Fruit fly (Drosophila melanogaster) ovary, adult (tissue): ENCODE results near the gene Naa30A.

Source experiments
- CG17801 ChIP-seq: fragments of 200-800 bp; optimal IDR thresholded peaks from 2 replicates; lab custom pipeline; 2019; ENCODE audit warnings: missing biosample characterization, mild to moderate bottlenecking, missing genetic modification characterization, moderate library complexity; ENCODE audit not compliant: partially characterized antibody

Naa30A gene

dm6 chrX:1341944-1342392 lies at the start of gene Naa30A:
TSS of gene Naa30A (plus strand) at chrX:1342106.
- TF ChIP-seq CG17801 = peak; percentile 51

DNA sequence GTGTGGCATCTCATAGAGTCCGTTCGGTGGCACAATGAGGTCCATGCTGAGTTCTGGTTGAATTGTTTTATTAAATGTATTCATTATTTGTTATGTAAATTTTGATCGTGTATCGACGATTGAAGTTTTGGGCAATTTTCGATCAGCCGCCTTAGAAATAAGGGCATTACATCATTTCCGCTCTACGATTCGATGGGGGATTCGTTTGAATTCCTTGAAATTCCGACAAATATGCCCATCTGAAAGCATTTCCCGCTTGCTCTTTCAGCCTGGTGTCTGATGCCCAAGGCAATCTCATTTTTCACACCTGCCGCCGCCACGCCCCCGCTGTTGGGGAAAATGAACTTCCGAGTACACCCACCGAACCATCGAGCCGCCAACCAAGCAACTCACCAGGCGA lies 43.6 kb upstream of the Naa30A start, which contains the start of gene CG32811:
Gene CG32811, minus strand, starts transcription at position 101 of the 400 bp plus-strand sequence.
- no peak for TF ChIP-seq CG17801

DNA sequence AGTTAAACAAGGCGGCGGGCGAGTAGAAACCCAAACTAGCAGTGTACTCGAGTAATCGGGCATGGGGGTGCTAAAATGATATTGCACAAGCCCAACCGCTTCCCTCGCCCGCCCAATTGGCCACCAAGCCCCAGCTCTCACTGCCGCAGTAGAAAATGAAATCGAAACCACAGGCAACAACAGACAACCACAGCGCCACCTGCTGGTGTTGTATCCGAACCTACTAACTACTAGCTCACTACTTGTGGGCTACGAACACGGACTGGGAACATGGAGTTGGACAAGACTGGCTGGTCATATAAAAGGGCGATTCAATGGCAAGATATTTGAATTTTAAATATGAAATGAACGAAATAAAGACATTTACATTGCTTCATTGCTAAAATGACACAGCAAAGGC lies 42.0 kb upstream of the Naa30A start:
- no peak for TF ChIP-seq CG17801

DNA sequence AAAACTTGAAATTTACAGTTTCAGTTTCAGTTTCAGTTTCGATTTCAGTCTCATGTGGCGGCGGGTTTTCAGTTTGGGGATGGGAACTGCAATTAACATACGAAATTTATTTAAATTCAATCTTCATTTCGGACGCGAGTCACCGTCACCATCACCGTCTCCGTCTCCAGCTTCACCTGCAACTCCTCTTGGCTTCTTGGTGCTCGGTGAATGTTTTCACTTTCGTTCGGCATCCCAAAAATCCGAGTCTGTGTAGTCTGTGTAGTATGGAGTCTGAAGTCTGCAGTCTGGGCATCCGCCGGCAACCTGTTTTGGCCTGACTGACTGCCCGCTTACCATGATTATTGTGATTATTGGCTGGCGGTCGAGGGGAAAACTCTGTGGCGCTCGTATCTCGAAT lies 37.9 kb upstream of the Naa30A start:
- no peak for TF ChIP-seq CG17801

DNA sequence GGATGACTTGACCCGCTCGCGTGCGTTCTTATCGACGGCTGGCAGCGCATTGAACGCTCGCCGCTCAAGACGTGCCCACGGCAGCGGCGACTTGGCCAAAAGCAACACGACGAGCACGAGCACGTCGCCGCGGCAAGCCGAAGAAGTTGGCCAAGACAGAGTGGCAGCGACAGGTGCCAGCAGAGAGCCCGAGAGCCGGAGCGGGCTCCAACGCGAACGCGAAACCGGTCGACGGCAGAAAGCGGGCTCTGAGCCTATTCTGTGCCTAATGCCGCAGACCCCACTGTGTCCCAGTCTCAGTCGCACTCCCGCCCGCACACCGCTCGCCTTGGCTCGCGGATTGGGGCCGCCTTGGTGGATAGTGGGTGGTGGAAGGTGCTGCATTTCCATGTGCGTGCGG lies 33.5 kb upstream of the Naa30A start:
- TF ChIP-seq CG17801 = no peak

dm6 chrX:1311218-1311617 lies 30.7 kb upstream of the Naa30A start:
- no peak for TF ChIP-seq CG17801

DNA sequence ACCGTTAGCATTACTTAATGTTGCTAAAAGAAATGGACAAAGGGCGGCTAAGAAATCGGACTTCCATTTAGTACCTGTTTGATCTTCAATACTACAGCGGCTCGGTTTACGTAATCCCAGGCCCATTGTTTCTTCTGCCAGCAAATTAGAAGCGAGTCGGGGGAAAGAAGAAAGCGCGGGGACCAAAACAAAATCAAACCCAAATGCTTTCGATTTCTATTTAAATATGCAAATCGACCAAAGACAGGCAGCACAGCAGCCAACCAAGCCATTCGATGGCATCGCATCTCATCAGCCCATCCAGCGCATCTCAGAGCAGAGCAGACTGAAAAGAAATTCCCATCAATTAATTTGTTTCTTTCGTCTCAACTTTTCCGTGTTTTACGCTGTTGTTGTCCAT lies 29.4 kb upstream of the Naa30A start:
- no peak for TF ChIP-seq CG17801

DNA sequence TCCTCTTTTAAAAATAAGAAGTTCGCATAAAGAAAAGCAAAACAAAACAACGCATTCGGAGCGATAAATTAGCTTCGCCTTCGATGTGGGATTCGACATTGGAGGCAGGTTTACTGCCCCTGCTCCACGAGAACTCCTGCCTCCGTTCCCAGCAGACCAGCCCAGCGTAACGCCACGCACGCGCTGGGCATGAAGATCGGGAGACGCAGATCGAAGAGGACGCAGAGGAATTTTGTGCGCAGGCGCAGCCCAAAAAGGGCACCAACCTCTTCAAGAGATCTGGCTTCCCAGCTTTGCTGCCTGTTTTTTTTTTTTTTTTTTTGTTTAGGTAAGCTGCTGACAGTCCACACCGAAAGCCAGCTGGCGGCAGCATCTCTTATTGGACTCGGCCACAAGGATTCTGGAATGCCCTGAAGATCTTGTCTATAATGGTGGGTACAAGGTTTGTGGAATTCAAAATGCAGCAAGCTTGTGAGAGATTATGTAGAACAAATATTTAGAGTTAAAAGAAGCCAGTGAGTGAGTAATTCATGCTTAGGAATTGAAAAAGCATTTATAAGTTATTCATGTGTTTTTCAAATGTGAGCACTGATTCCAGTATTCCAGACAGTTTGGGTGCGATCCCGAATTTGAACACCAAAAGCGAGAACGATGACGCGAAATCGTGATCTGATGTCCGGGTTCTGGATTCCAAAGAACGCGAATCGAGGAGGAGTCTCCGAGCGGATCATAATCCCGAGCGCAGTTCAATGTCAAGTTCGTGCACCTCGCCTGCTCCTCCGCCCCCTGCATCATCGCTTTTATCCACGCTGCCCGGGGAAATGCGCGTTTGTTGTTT lies 21.5 kb upstream of the Naa30A start:
- no peak for TF ChIP-seq CG17801

DNA sequence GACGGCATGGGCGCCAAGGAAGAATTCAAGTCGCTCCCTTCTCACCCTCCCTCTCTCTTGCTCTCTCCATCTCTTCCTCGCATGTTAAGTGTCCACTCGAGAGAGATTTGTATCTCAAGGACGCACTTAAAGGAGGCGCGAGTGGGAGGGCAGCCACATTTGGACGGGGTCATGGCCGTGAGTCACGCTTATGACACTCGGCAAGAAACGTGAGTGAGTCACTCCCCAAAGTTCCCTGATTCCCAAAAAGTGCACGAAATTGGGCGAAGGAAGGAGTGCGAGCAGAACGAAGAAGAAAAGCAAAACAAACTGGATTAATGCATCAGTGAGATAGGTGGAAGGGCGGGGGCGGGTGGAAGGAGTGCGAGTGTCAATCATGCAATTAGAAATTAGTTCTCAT lies 20.9 kb upstream of the Naa30A start:
- no peak for TF ChIP-seq CG17801

DNA sequence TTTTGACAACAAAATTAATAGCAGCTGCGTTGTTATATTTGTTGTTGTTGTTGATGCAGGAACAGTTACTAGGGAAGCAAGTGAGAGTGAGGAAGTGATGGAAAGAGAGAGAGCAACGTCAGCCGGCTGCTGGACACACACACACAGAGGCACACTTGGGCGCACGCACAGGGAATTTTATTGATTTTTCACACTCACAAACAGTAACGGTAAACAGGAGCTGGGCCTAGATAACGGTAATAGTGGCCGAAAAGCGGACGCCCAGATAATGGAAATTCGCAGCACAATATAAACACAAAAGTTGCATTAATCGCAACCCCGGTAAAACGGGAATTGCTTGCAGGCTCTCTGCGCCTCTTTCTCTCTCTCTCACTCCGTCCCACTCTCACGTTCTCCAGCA lies 20.2 kb upstream of the Naa30A start:
- TF ChIP-seq CG17801 = no peak

DNA sequence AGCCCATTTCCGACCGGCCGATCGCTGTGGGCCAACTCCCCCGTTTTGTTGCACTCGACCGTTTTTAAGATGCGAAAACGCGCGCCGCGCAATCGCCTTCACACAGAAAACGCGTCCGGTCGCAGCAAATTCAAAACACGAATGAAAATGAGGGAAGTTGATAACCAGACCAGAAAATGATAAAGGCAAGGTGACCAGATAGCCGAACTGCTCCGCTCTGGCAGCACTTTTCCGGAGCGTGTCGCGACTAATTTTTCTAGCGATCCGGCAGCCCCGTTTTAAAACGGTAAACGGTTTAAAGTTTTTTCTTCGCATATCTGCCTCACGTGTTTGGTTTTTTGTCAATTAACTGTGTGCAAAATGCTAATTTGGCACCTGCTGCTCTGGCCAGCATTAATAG lies 19.7 kb upstream of the Naa30A start, which contains the start of gene DAAM:
Gene DAAM, minus strand, starts transcription at position 149 of the 400 bp plus-strand sequence.
- peak; percentile 61 for TF ChIP-seq CG17801

DNA sequence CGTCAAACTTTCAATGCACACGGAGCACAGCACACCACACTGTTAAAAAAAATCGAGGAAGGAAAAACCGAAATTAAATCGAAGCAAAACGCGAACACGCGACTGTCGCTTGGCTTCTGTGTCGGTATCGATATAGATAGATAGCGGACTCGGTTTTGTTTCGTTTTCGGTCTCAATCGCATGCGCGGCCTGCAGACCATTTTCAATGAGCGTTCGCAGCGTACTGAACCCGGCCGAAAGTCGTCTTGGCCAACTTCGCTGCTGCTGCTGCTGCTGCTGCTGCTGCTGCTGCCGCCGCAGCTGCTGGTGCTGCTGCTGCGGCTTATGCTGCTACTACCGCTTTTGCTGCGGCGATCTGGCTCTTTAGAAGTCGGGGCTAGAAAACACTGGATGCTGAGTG lies 3.9 kb upstream of the Naa30A start:
- TF ChIP-seq CG17801 = no peak

DNA sequence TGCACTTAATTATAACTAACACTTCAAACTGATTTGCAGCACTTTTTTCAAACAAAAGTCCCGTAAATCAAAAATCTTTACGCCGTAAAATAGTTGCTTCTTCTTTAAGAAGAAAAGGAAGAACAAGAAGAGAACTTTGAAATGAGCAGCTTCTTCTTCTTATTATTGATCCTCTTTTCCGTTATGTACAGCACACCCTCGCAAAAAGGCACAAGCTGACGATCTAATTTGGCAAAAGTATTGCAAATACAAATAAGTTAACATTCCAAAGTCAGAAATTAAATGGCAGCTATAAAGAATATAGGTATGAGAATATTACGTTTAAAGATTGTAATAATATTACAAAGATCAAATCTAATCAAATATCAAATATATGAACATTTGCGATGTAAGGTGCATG lies 378 bp upstream of the Naa30A start, which contains the start of gene CG11409:
Gene CG11409, minus strand, starts transcription at position 60 of the 400 bp plus-strand sequence.
- no peak for TF ChIP-seq CG17801

- no peak for TF ChIP-seq CG17801
These were observed 4.3 kb downstream of the Naa30A start, which contains the start of gene Tsp2A for dm6 chrX:1346256-1346655. TSS of gene Tsp2A (plus strand) at chrX:1346553.

- no peak for TF ChIP-seq CG17801
These were observed 4.9 kb downstream of the Naa30A start for dm6 chrX:1346833-1347232.

- TF ChIP-seq CG17801 = no peak
These were observed 7.3 kb downstream of the Naa30A start, which contains the start of gene MTPAP for dm6 chrX:1349255-1349654. TSS of gene MTPAP (minus strand) at chrX:1349357.

DNA sequence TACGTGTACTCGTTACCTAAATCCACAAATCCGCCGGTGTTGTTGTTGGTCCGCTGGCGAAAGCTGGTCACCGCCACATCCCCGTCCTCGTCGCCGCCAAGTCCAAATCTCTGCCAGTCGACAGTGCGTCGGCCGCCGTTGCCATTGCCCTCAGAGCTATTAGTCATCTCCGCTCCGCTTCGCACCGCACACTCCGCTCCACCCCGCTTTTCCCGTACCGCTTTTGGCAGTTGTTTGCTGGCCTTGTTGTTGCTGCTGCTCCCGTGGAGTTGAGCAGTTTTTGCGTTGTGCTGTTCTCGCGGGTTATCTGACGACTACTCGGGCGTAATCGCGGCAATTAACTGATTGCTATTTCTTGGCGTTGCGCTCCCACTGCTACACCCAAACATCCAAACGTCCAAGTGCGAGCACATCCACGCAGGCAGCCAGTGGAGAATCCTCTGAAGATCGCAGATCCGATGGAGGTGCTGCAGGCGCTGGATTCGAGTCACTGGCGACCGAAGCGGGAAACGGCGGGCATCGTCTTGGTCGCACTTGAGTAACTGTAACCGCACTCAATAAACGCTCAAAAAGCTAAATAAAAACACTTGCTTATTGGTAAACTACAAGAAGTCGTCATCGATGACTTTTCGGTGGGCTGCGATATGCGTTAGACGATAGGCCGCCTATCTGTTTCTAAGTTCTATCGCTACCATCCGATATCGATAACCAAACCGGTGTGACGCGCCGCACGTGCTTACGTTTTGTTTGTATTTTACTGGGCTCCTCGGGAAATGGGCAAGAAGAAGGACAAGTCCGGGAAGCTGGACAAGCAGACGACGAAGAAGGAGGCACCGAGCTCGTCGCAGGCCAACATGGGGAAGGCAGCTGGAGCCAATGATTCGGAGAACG lies 11.7 kb downstream of the Naa30A start, which contains the start of the genes CG12773 and CG11417:
Gene CG12773, minus strand, starts transcription at position 660 of the 891 bp plus-strand sequence.
Gene CG11417, plus strand, starts transcription at position 693 of the 891 bp plus-strand sequence.
- no peak for TF ChIP-seq CG17801
